Fruit fly (Drosophila melanogaster) whole organism, prepupa: ENCODE results near the gene CG5079.
A peak's percentile ranks its signal among the peaks of the same experiment; 100 is the strongest.

Experiments used
- CG10631 ChIP-seq: fragments of 200-800 bp; sonication (Bioruptor generic); optimal IDR thresholded peaks from 2 replicates; lab custom pipeline; 2016; ENCODE audit warnings: missing biosample characterization, missing genetic modification characterization
- CG10669 ChIP-seq: fragments of 200-800 bp; sonication (Bioruptor generic); optimal IDR thresholded peaks from 3 replicates; lab custom pipeline; 2018; ENCODE audit warnings: missing biosample characterization, mild to moderate bottlenecking, missing genetic modification characterization, moderate library complexity
- CG11294 ChIP-seq: fragments of 200-800 bp; sonication (Bioruptor generic); IDR thresholded peaks from 2 replicates; pipeline ENCODE4 v1.3.6; 2022; ENCODE audit warnings: missing biosample characterization, missing genetic modification characterization
- CG11762 ChIP-seq: fragments of 200-800 bp; sonication (Bioruptor generic); optimal IDR thresholded peaks from 3 replicates; lab custom pipeline; 2016; ENCODE audit warnings: missing biosample characterization, missing genetic modification characterization; ENCODE audit not compliant: insufficient read depth
- CG11902 ChIP-seq: fragments of 200-800 bp; sonication (Bioruptor generic); optimal IDR thresholded peaks from 3 replicates; lab custom pipeline; 2016; ENCODE audit warnings: missing biosample characterization, missing genetic modification characterization
- CG15336 ChIP-seq: fragments of 200-800 bp; sonication (Bioruptor generic); IDR thresholded peaks from 2 replicates; pipeline ENCODE4 v1.3.6; 2022; ENCODE audit warnings: missing biosample characterization, missing genetic modification characterization
- CG1621 ChIP-seq: fragments of 200-800 bp; sonication (Bioruptor generic); optimal IDR thresholded peaks from 3 replicates; lab custom pipeline; 2018; ENCODE audit warnings: missing biosample characterization, mild to moderate bottlenecking, missing genetic modification characterization
- CG31627 ChIP-seq: fragments of 200-800 bp; sonication (Bioruptor generic); optimal IDR thresholded peaks from 3 replicates; lab custom pipeline; 2016; ENCODE audit warnings: missing biosample characterization, missing genetic modification characterization
- CG32006 ChIP-seq: fragments of 200-800 bp; sonication (Bioruptor generic); optimal IDR thresholded peaks from 3 replicates; lab custom pipeline; 2017; ENCODE audit warnings: missing biosample characterization, mild to moderate bottlenecking, missing genetic modification characterization
- CG3919 ChIP-seq: fragments of 200-800 bp; sonication (Bioruptor generic); optimal IDR thresholded peaks from 3 replicates; lab custom pipeline; 2016; ENCODE audit warnings: missing biosample characterization, missing genetic modification characterization
- CG4318 ChIP-seq: fragments of 200-800 bp; sonication (Bioruptor generic); optimal IDR thresholded peaks from 3 replicates; lab custom pipeline; 2017; ENCODE audit warnings: missing biosample characterization, mild to moderate bottlenecking, missing genetic modification characterization
- CG6276 ChIP-seq: fragments of 200-800 bp; sonication (Bioruptor generic); optimal IDR thresholded peaks from 2 replicates; lab custom pipeline; 2017; ENCODE audit warnings: missing biosample characterization, mild to moderate bottlenecking, missing genetic modification characterization
- CG6792 ChIP-seq: fragments of 200-800 bp; sonication (Bioruptor generic); optimal IDR thresholded peaks from 3 replicates; lab custom pipeline; 2016; ENCODE audit warnings: missing biosample characterization, missing genetic modification characterization
- CG6808 ChIP-seq: fragments of 200-800 bp; sonication (Bioruptor generic); optimal IDR thresholded peaks from 3 replicates; lab custom pipeline; 2017; ENCODE audit warnings: missing biosample characterization, missing genetic modification characterization, mild to moderate bottlenecking, moderate library complexity, missing genetic modification reagents
- CG6854 ChIP-seq: fragments of 200-800 bp; sonication (Bioruptor generic); optimal IDR thresholded peaks from 2 replicates; lab custom pipeline; 2017; ENCODE audit warnings: missing biosample characterization, mild to moderate bottlenecking, missing genetic modification characterization
- CG7368 ChIP-seq: fragments of 200-800 bp; sonication (Bioruptor generic); optimal IDR thresholded peaks from 3 replicates; lab custom pipeline; 2016; ENCODE audit warnings: missing biosample characterization, missing genetic modification characterization
- CG8119 ChIP-seq: fragments of 200-800 bp; sonication (Bioruptor generic); IDR thresholded peaks from 3 replicates; pipeline ENCODE4 v1.3.6; 2022; ENCODE audit warnings: missing biosample characterization, missing genetic modification characterization
- CG8632 ChIP-seq: fragments of 200-800 bp; sonication (Bioruptor generic); optimal IDR thresholded peaks from 3 replicates; lab custom pipeline; 2016; ENCODE audit warnings: missing biosample characterization, missing genetic modification characterization
- CG9139 ChIP-seq: fragments of 200-800 bp; sonication (Bioruptor generic); optimal IDR thresholded peaks from 3 replicates; lab custom pipeline; 2017; ENCODE audit warnings: missing biosample characterization, mild to moderate bottlenecking, missing genetic modification characterization
- Eip75B ChIP-seq: fragments of 200-800 bp; sonication (Bioruptor generic); optimal IDR thresholded peaks from 3 replicates; lab custom pipeline; 2016; ENCODE audit warnings: missing biosample characterization, missing genetic modification characterization
- Eip78C ChIP-seq: fragments of 200-800 bp; sonication (Bioruptor generic); peaks from one replicate; lab custom pipeline; 2016; ENCODE audit warnings: missing biosample characterization, missing genetic modification characterization
- Ets21C ChIP-seq: fragments of 200-800 bp; sonication (Bioruptor generic); optimal IDR thresholded peaks from 3 replicates; lab custom pipeline; 2016; ENCODE audit warnings: missing biosample characterization, missing genetic modification characterization
- Ets96B ChIP-seq: fragments of 200-800 bp; optimal IDR thresholded peaks from 2 replicates; lab custom pipeline; 2019; ENCODE audit warnings: missing biosample characterization, mild to moderate bottlenecking, missing genetic modification characterization, moderate library complexity
- Gug ChIP-seq: fragments of 200-800 bp; sonication (Bioruptor generic); IDR thresholded peaks from 2 replicates; pipeline ENCODE4 v1.3.6; 2022; ENCODE audit warnings: missing biosample characterization, missing genetic modification characterization
- Hr38 ChIP-seq: sonication (Bioruptor generic); optimal IDR thresholded peaks from 2 replicates; lab custom pipeline; 2016; ENCODE audit warnings: missing biosample characterization, missing genetic modification characterization
- Hr39 ChIP-seq: fragments of 200-800 bp; sonication (Bioruptor generic); optimal IDR thresholded peaks from 2 replicates; lab custom pipeline; 2016; ENCODE audit warnings: missing biosample characterization, missing genetic modification characterization
- Hr4 ChIP-seq: fragments of 200-800 bp; sonication (Bioruptor generic); optimal IDR thresholded peaks from 3 replicates; lab custom pipeline; 2016; ENCODE audit warnings: missing biosample characterization, missing genetic modification characterization
- Lpt ChIP-seq: fragments of 200-800 bp; sonication (Bioruptor generic); optimal IDR thresholded peaks from 3 replicates; lab custom pipeline; 2016; ENCODE audit warnings: missing biosample characterization, missing genetic modification characterization
- Met ChIP-seq: fragments of 200-800 bp; sonication (Bioruptor generic); optimal IDR thresholded peaks from 3 replicates; lab custom pipeline; 2016; ENCODE audit warnings: missing biosample characterization, missing genetic modification characterization
- Smox ChIP-seq: fragments of 200-800 bp; sonication (Bioruptor generic); optimal IDR thresholded peaks from 3 replicates; lab custom pipeline; 2016; ENCODE audit warnings: missing biosample characterization, missing genetic modification characterization
- Sox102F ChIP-seq: fragments of 200-800 bp; sonication (Bioruptor generic); optimal IDR thresholded peaks from 2 replicates; lab custom pipeline; 2016; ENCODE audit warnings: missing biosample characterization, mild to moderate bottlenecking, missing genetic modification characterization
- Sox14 ChIP-seq: fragments of 200-800 bp; sonication (Bioruptor generic); optimal IDR thresholded peaks from 3 replicates; lab custom pipeline; 2016; ENCODE audit warnings: missing biosample characterization, missing genetic modification characterization
- Sox15 ChIP-seq: fragments of 200-800 bp; sonication (Bioruptor generic); optimal IDR thresholded peaks from 3 replicates; lab custom pipeline; 2016; ENCODE audit warnings: missing biosample characterization, missing genetic modification characterization
- achi ChIP-seq: fragments of 200-800 bp; sonication (Bioruptor generic); optimal IDR thresholded peaks from 3 replicates; lab custom pipeline; 2016; ENCODE audit warnings: missing biosample characterization, missing genetic modification characterization
- acj6 ChIP-seq: fragments of 200-800 bp; sonication (Bioruptor generic); optimal IDR thresholded peaks from 3 replicates; lab custom pipeline; 2016; ENCODE audit warnings: missing biosample characterization, missing genetic modification characterization
- dac ChIP-seq: fragments of 200-800 bp; sonication (Bioruptor generic); optimal IDR thresholded peaks from 2 replicates; lab custom pipeline; 2017; ENCODE audit warnings: missing biosample characterization, mild to moderate bottlenecking, missing genetic modification characterization
- dsx ChIP-seq: fragments of 200-800 bp; optimal IDR thresholded peaks from 3 replicates; lab custom pipeline; 2019; ENCODE audit warnings: missing biosample characterization, mild to moderate bottlenecking, missing genetic modification characterization, moderate library complexity; ENCODE audit not compliant: poor library complexity, severe bottlenecking
- esn ChIP-seq: fragments of 200-800 bp; sonication (Bioruptor generic); optimal IDR thresholded peaks from 2 replicates; lab custom pipeline; 2016; ENCODE audit warnings: missing biosample characterization, mild to moderate bottlenecking, missing genetic modification characterization, moderate library complexity
- fd59A ChIP-seq: fragments of 200-800 bp; sonication (Bioruptor generic); optimal IDR thresholded peaks from 2 replicates; lab custom pipeline; 2017; ENCODE audit warnings: missing biosample characterization, mild to moderate bottlenecking, missing genetic modification characterization, missing genetic modification reagents
- fd85E ChIP-seq: fragments of 200-800 bp; sonication (Bioruptor generic); optimal IDR thresholded peaks from 3 replicates; lab custom pipeline; 2016; ENCODE audit warnings: missing biosample characterization, missing genetic modification characterization
- lz ChIP-seq: fragments of 200-800 bp; sonication (Bioruptor generic); optimal IDR thresholded peaks from 3 replicates; lab custom pipeline; 2016; ENCODE audit warnings: missing biosample characterization, missing genetic modification characterization
- net ChIP-seq: fragments of 200-800 bp; sonication (Bioruptor generic); optimal IDR thresholded peaks from 3 replicates; lab custom pipeline; 2016; ENCODE audit warnings: missing biosample characterization, missing genetic modification characterization
- pdm3 ChIP-seq: fragments of 200-800 bp; sonication (Bioruptor generic); optimal IDR thresholded peaks from 3 replicates; lab custom pipeline; 2016; ENCODE audit warnings: missing biosample characterization, missing genetic modification characterization
- spab ChIP-seq: fragments of 200-800 bp; sonication (Bioruptor generic); optimal IDR thresholded peaks from 2 replicates; lab custom pipeline; 2017; ENCODE audit warnings: missing biosample characterization, mild to moderate bottlenecking, missing genetic modification characterization, missing genetic modification reagents
- ss ChIP-seq, 2 experiments: fragments of 200-800 bp; sonication (Bioruptor generic); optimal IDR thresholded peaks; 2 replicates in 1 of 2; 3 replicates in 1 of 2; lab custom pipeline; 2017 to 2018; ENCODE audit warnings: mild to moderate bottlenecking in 2 of 2, missing biosample characterization in 2 of 2, missing genetic modification characterization in 2 of 2, moderate library complexity in 1 of 2
- svp ChIP-seq: fragments of 200-800 bp; sonication (Bioruptor generic); peaks from one replicate; lab custom pipeline; 2016; ENCODE audit warnings: missing biosample characterization, missing genetic modification characterization
- topi ChIP-seq: fragments of 200-800 bp; sonication (Bioruptor generic); optimal IDR thresholded peaks from 3 replicates; lab custom pipeline; 2016; ENCODE audit warnings: missing biosample characterization, missing genetic modification characterization

Gene CG5079

dm6 chr3R:25646882-25647518 is 33.5 kb downstream of the CG5079 start (continued):
- peak; percentile 90 for TF ChIP-seq Met (GFP tag; lab: Kevin White, UChicago)
- TF ChIP-seq Sox102F (GFP tag; lab: Kevin White, UChicago) = peak; percentile 74
- TF ChIP-seq CG32006 = peak; percentile 81
- peak; percentile 58 for TF ChIP-seq Hr38
- peak; percentile 96 for TF ChIP-seq CG31627
- peak; percentile 78 for TF ChIP-seq Ets96B (tag; lab: Kevin White, UChicago)
- TF ChIP-seq dsx = peak; percentile 47
- TF ChIP-seq CG9139 (GFP tag; lab: Kevin White, UChicago) = peak; percentile 18
- TF ChIP-seq CG10631 (GFP tag; lab: Kevin White, UChicago) = peak; percentile 92

DNA sequence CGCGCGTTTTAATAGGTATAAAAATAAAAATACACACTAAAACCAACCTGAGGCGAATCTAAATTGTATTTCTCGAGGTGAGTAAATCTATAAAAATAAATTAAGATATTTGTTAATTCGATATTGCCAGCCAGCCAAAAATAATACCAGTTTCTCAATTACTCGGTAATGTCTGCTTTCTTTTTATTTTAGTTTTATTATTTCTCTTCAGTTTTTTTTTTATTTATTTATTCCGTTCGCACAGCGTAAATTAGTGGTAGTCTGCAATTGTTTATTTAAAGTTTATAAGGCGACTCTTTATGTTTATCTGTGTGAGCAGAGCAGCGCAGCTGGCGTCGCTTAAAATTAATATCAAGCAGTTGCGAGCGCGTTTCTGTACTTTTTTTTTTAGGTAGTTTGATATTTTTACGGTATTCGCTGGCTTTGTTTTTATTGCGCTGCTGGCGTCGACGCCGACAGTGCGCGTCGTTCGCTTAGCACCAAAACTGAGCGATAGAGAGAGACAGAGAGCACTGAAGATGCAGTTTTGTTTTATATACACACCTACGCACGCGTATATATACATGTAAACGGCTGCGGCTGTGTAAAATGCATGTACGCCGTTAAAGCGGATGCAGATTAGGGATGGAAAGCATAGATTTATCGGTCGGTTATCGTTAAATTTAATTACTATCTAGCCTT is 34.3 kb downstream of the CG5079 start:
- TF ChIP-seq CG9139 (GFP tag; lab: Kevin White, UChicago) = peak; percentile 53
- TF ChIP-seq CG8119 = peak; percentile 78
- peak; percentile 71 for TF ChIP-seq Eip78C (GFP tag; lab: Kevin White, UChicago)
- no peak for TF ChIP-seq CG11762 (GFP tag; lab: Kevin White, UChicago)
- 0 out of 2 replicates have a peak, but pooled peaks have one; percentile 13 for TF ChIP-seq CG11294 (GFP tag; lab: Robert Waterston, UW)
- TF ChIP-seq CG15336 (GFP tag; lab: Robert Waterston, UW) = peak; percentile 68
- TF ChIP-seq Sox14 (GFP tag; lab: Kevin White, UChicago) = peak; percentile 43
- peak; percentile 49 for TF ChIP-seq topi
- TF ChIP-seq Eip75B (GFP tag; lab: Kevin White, UChicago) = no peak
- peak; percentile 46 for TF ChIP-seq Gug
- TF ChIP-seq CG31627 = no peak
- TF ChIP-seq fd85E (GFP tag; lab: Kevin White, UChicago) = no peak
- TF ChIP-seq CG6854 (GFP tag; lab: Kevin White, UChicago) = peak; percentile 15
- peak; percentile 65 to 84 for TF ChIP-seq ss (GFP tag; optimal IDR thresholded peaks at IDR 0.05; lab: Kevin White, UChicago)
- TF ChIP-seq Sox15 (GFP tag; lab: Kevin White, UChicago) = no peak
- TF ChIP-seq CG6792 (GFP tag; lab: Kevin White, UChicago) = peak; percentile 5
- TF ChIP-seq acj6 (GFP tag; lab: Kevin White, UChicago) = no peak
- TF ChIP-seq CG32006 = peak; percentile 46
- peak; percentile 66 for TF ChIP-seq Ets96B (tag; lab: Kevin White, UChicago)
- peak; percentile 43 for TF ChIP-seq Met (GFP tag; lab: Kevin White, UChicago)
- no peak for TF ChIP-seq Hr38
- no peak for TF ChIP-seq CG11902 (GFP tag; lab: Kevin White, UChicago)
- TF ChIP-seq CG3919 (GFP tag; lab: Kevin White, UChicago) = peak; percentile 39
- TF ChIP-seq CG7368 (GFP tag; lab: Kevin White, UChicago) = peak; percentile 22
- peak; percentile 83 for TF ChIP-seq CG1621
- TF ChIP-seq Hr39 (GFP tag; lab: Kevin White, UChicago) = peak; percentile 35
- TF ChIP-seq Lpt (GFP tag; lab: Kevin White, UChicago) = peak; percentile 65
- peak; percentile 21 for TF ChIP-seq fd59A (GFP tag; lab: Kevin White, UChicago)
- peak; percentile 44 for TF ChIP-seq CG6808
- peak; percentile 38 for TF ChIP-seq spab (GFP tag; lab: Kevin White, UChicago)
- TF ChIP-seq Hr4 (GFP tag; lab: Kevin White, UChicago) = peak; percentile 33
- TF ChIP-seq Ets21C = no peak
- peak; percentile 62 for TF ChIP-seq dac (GFP tag; lab: Kevin White, UChicago)
- peak; percentile 45 for TF ChIP-seq net (GFP tag; lab: Kevin White, UChicago)
- peak; percentile 46 for TF ChIP-seq lz
- TF ChIP-seq svp = peak; percentile 73
- TF ChIP-seq Smox (GFP tag; lab: Kevin White, UChicago) = no peak
- TF ChIP-seq CG10669 (GFP tag; lab: Kevin White, UChicago) = peak; percentile 41
- TF ChIP-seq achi (GFP tag; lab: Kevin White, UChicago) = peak; percentile 39
- no peak for TF ChIP-seq CG8632
- peak; percentile 80 for TF ChIP-seq CG6276 (GFP tag; lab: Kevin White, UChicago)
- peak; percentile 40 for TF ChIP-seq esn (GFP tag; lab: Kevin White, UChicago)
- peak; percentile 43 for TF ChIP-seq pdm3 (GFP tag; lab: Kevin White, UChicago)
- TF ChIP-seq CG4318 (GFP tag; lab: Kevin White, UChicago) = no peak
